Worm (Caenorhabditis elegans) whole organism, L1 larva: ENCODE data around the gene M176.5.

Experiments used
- efl-3 ChIP-seq: fragments of 200-800 bp; sonication (Bioruptor generic); optimal IDR thresholded peaks from 2 replicates; lab custom pipeline; 2018; ENCODE audit warnings: mild to moderate bottlenecking, missing genetic modification characterization, missing compliant biosample characterization
- elt-2 ChIP-seq: sonication (generic microtip); optimal IDR thresholded peaks from 2 replicates; lab custom pipeline; 2016; ENCODE audit warnings: missing genetic modification characterization, mild to moderate bottlenecking, inconsistent platforms, missing compliant biosample characterization, missing genetic modification reagents
- fkh-4 ChIP-seq: sonication (generic microtip); optimal IDR thresholded peaks from 2 replicates; lab custom pipeline; 2016; ENCODE audit warnings: missing compliant biosample characterization, missing genetic modification characterization, borderline replicate concordance
- mdl-1 ChIP-seq, 2 experiments: fragments of 150-350 bp; optimal IDR thresholded peaks; 2 replicates each; lab custom pipeline; 2014 to 2017; ENCODE audit warnings: missing biosample characterization in 2 of 2, missing genetic modification characterization in 2 of 2, inconsistent platforms in 1 of 2
- ztf-11 ChIP-seq, 2 experiments: sonication (generic microtip); optimal IDR thresholded peaks; 2 replicates each; lab custom pipeline; 2016 to 2017; ENCODE audit warnings: missing genetic modification characterization in 2 of 2, missing biosample characterization in 1 of 2, missing compliant biosample characterization in 1 of 2

ce11 chrII:9411497-9411896 lies 16.0 kb downstream of the M176.5 start, which contains the start of gene M176.9:
- TF ChIP-seq efl-3 (no peak), elt-2 (tag; lab: Kevin White, UChicago) (no peak), mdl-1 (tag; optimal IDR thresholded peaks at IDR 0.05; lab: Kevin White, UChicago) (no peak), fkh-4 (tag; lab: Kevin White, UChicago) (no peak), ztf-11 (tag; optimal IDR thresholded peaks at IDR 0.05; lab: Kevin White, UChicago) (no peak)
